Worm (Caenorhabditis elegans): ENCODE data around the gene B0228.7.

ce11 chrII:7801899-7802298 lies 43.1 kb upstream of the B0228.7 start:
- no peak for TF ChIP-seq odd-2 (tag; optimal IDR thresholded peaks at IDR 0.05)
- no peak for TF ChIP-seq sox-2 (GFP tag; IDR thresholded peaks at IDR 0.05)
- no peak for TF ChIP-seq unc-86 (tag; optimal IDR thresholded peaks at IDR 0.05)
- no peak for TF ChIP-seq zip-5 (tag; optimal IDR thresholded peaks at IDR 0.05)
- TF ChIP-seq pag-3 (tag; optimal IDR thresholded peaks at IDR 0.05; ENCODE audit: borderline replicate concordance), result no peak
- no peak for TF ChIP-seq ref-2 (tag; optimal IDR thresholded peaks at IDR 0.05)
- TF ChIP-seq che-1 (tag; optimal IDR thresholded peaks at IDR 0.05), result no peak
- TF ChIP-seq pha-4 (tag; optimal IDR thresholded peaks at IDR 0.05), result no peak
- TF ChIP-seq hlh-30 (tag; optimal IDR thresholded peaks at IDR 0.05; ENCODE audit: insufficient read depth), result no peak

Data from whole organism, late embryonic.